Worm (Caenorhabditis elegans) whole organism, young adult: ENCODE measurements around the gene C55A6.11.

ENCODE experiments used
- B0336.3 ChIP-seq: fragments of 200-800 bp; sonication (Bioruptor generic); IDR thresholded peaks from 2 replicates; pipeline ENCODE4 v1.3.6; 2022; ENCODE audit warnings: missing genetic modification characterization, missing compliant biosample characterization
- C17E4.6 ChIP-seq: fragments of 200-800 bp; sonication (Bioruptor generic); IDR thresholded peaks from 2 replicates; pipeline ENCODE4 v1.3.6; 2022; ENCODE audit warnings: missing genetic modification reagents, missing genetic modification characterization, missing compliant biosample characterization
- D2030.7 ChIP-seq: fragments of 200-800 bp; sonication (Bioruptor generic); IDR thresholded peaks from 2 replicates; pipeline ENCODE4 v1.3.6; 2022; ENCODE audit warnings: missing genetic modification reagents, missing genetic modification characterization, missing compliant biosample characterization
- F23B12.7 ChIP-seq: sonication (generic microtip); optimal IDR thresholded peaks from 2 replicates; lab custom pipeline; 2017; ENCODE audit warnings: missing genetic modification characterization, mild to moderate bottlenecking, missing compliant biosample characterization, antibody characterized with exemption, moderate library complexity; ENCODE audit not compliant: insufficient read depth
- F49E8.2 ChIP-seq: sonication (generic microtip); optimal IDR thresholded peaks from 3 replicates; lab custom pipeline; 2017; ENCODE audit warnings: missing genetic modification characterization, mild to moderate bottlenecking, missing compliant biosample characterization, antibody characterized with exemption, moderate library complexity; ENCODE audit not compliant: insufficient read depth
- F55B11.4 ChIP-seq: sonication (generic microtip); optimal IDR thresholded peaks from 2 replicates; lab custom pipeline; 2016; ENCODE audit warnings: missing compliant biosample characterization, missing genetic modification characterization, borderline replicate concordance; ENCODE audit not compliant: insufficient read depth
- F57A8.1 ChIP-seq: fragments of 200-800 bp; sonication (Bioruptor generic); optimal IDR thresholded peaks from 2 replicates; lab custom pipeline; 2018; ENCODE audit warnings: mild to moderate bottlenecking, missing genetic modification characterization, moderate library complexity, missing compliant biosample characterization
- Y53G8AR.9 ChIP-seq: fragments of 200-800 bp; sonication (Bioruptor generic); conservative IDR thresholded peaks from 2 replicates; pipeline ENCODE4 v1.3.6; 2022; ENCODE audit warnings: missing genetic modification reagents, missing genetic modification characterization, missing compliant biosample characterization
- Y67H2A.10 ChIP-seq: fragments of 200-800 bp; sonication (Bioruptor generic); conservative IDR thresholded peaks from 2 replicates; pipeline ENCODE4 v1.3.6; 2022; ENCODE audit warnings: missing genetic modification reagents, missing genetic modification characterization, missing compliant biosample characterization
- Y95B8A.8 ChIP-seq: fragments of 200-800 bp; sonication (Bioruptor generic); IDR thresholded peaks from 2 replicates; pipeline ENCODE4 v1.3.6; 2022; ENCODE audit warnings: missing genetic modification reagents, missing genetic modification characterization, missing compliant biosample characterization
- akir-1 ChIP-seq: fragments of 200-800 bp; sonication (Bioruptor generic); optimal IDR thresholded peaks from 2 replicates; lab custom pipeline; 2018; ENCODE audit warnings: mild to moderate bottlenecking, missing genetic modification characterization, moderate library complexity, missing compliant biosample characterization
- athp-1 ChIP-seq: sonication (generic microtip); optimal IDR thresholded peaks from 2 replicates; lab custom pipeline; 2017; ENCODE audit warnings: mild to moderate bottlenecking, missing genetic modification characterization, missing compliant biosample characterization
- bed-2 ChIP-seq: fragments of 200-800 bp; sonication (Bioruptor generic); IDR thresholded peaks from 2 replicates; pipeline ENCODE4 v1.3.6; 2022; ENCODE audit warnings: missing genetic modification reagents, missing genetic modification characterization, missing compliant biosample characterization
- cebp-1 ChIP-seq, 2 experiments: fragments of 200-800 bp in 1 of 2; sonication (Bioruptor generic) in 1 of 2; sonication (generic microtip) in 1 of 2; IDR thresholded peaks in 1 of 2; optimal IDR thresholded peaks in 1 of 2; 2 replicates each; pipeline versions ENCODE4 v1.3.6 to Lab custom; 2017 to 2022; ENCODE audit warnings: missing compliant biosample characterization in 2 of 2, missing genetic modification characterization in 2 of 2, mild to moderate bottlenecking in 1 of 2, missing genetic modification reagents in 1 of 2, moderate library complexity in 1 of 2
- ceh-100 ChIP-seq: fragments of 200-800 bp; sonication (Bioruptor generic); IDR thresholded peaks from 2 replicates; pipeline ENCODE4 v1.3.6; 2022; ENCODE audit warnings: missing genetic modification reagents, missing genetic modification characterization, missing compliant biosample characterization
- ceh-27 ChIP-seq: fragments of 200-800 bp; sonication (Bioruptor generic); optimal IDR thresholded peaks from 2 replicates; lab custom pipeline; 2018; ENCODE audit warnings: mild to moderate bottlenecking, missing genetic modification characterization, moderate library complexity, missing compliant biosample characterization
- dox-1 ChIP-seq: fragments of 200-800 bp; sonication (Bioruptor generic); IDR thresholded peaks from 2 replicates; pipeline ENCODE4 v1.3.6; 2022; ENCODE audit warnings: missing genetic modification reagents, missing genetic modification characterization, missing compliant biosample characterization
- efl-1 ChIP-seq: fragments of 150-350 bp; optimal IDR thresholded peaks from 2 replicates; lab custom pipeline; 2014; ENCODE audit warnings: missing biosample characterization, missing genetic modification reagents, missing genetic modification characterization
- egl-18 ChIP-seq: fragments of 200-800 bp; sonication (Bioruptor generic); IDR thresholded peaks from 2 replicates; pipeline ENCODE4 v1.3.6; 2022; ENCODE audit warnings: missing genetic modification reagents, missing genetic modification characterization, missing compliant biosample characterization
- egl-44 ChIP-seq: fragments of 200-800 bp; sonication (Bioruptor generic); IDR thresholded peaks from 2 replicates; pipeline ENCODE4 v1.3.6; 2022; ENCODE audit warnings: missing genetic modification reagents, missing genetic modification characterization, missing compliant biosample characterization
- egrh-3 ChIP-seq: fragments of 200-800 bp; sonication (Bioruptor generic); IDR thresholded peaks from 2 replicates; pipeline ENCODE4 v1.3.6; 2022; ENCODE audit warnings: missing genetic modification reagents, missing genetic modification characterization, missing compliant biosample characterization
- him-1 ChIP-seq: sonication (generic microtip); optimal IDR thresholded peaks from 2 replicates; lab custom pipeline; 2016; ENCODE audit warnings: missing genotype, missing genetic modification reagents, missing genetic modification characterization, missing compliant biosample characterization
- hlh-12 ChIP-seq: sonication (generic microtip); optimal IDR thresholded peaks from 2 replicates; lab custom pipeline; 2016; ENCODE audit warnings: missing genetic modification characterization, missing compliant biosample characterization
- hmg-1.2 ChIP-seq: fragments of 200-800 bp; sonication (Bioruptor generic); IDR thresholded peaks from 2 replicates; pipeline ENCODE4 v1.3.6; 2022; ENCODE audit warnings: missing genetic modification reagents, missing genetic modification characterization, missing compliant biosample characterization
- hsf-1 ChIP-seq: fragments of 200-800 bp; sonication (Bioruptor generic); IDR thresholded peaks from 2 replicates; pipeline ENCODE4 v1.3.6; 2022; ENCODE audit warnings: missing genetic modification reagents, missing genetic modification characterization, missing compliant biosample characterization
- let-607 ChIP-seq, 2 experiments: fragments of 200-800 bp in 1 of 2; sonication (Bioruptor generic) in 1 of 2; sonication (generic microtip) in 1 of 2; optimal IDR thresholded peaks; 2 replicates each; lab custom pipeline; 2016 to 2018; ENCODE audit warnings: mild to moderate bottlenecking in 2 of 2, missing compliant biosample characterization in 2 of 2, missing genetic modification characterization in 2 of 2, moderate library complexity in 2 of 2, missing genotype in 1 of 2
- madf-3 ChIP-seq: fragments of 200-800 bp; sonication (Bioruptor generic); IDR thresholded peaks from 2 replicates; pipeline ENCODE4 v1.3.6; 2022; ENCODE audit warnings: missing genetic modification reagents, missing genetic modification characterization, missing compliant biosample characterization
- nfya-2 ChIP-seq: fragments of 200-800 bp; sonication (Bioruptor generic); IDR thresholded peaks from 2 replicates; pipeline ENCODE4 v1.3.6; 2022; ENCODE audit warnings: missing genetic modification reagents, missing genetic modification characterization, missing compliant biosample characterization
- nhr-27 ChIP-seq: fragments of 200-800 bp; sonication (Bioruptor generic); optimal IDR thresholded peaks from 2 replicates; lab custom pipeline; 2018; ENCODE audit warnings: mild to moderate bottlenecking, missing genetic modification characterization, moderate library complexity, missing compliant biosample characterization
- nhr-90 ChIP-seq: sonication (generic microtip); optimal IDR thresholded peaks from 2 replicates; lab custom pipeline; 2016; ENCODE audit warnings: missing genotype, mild to moderate bottlenecking, missing genetic modification characterization, missing compliant biosample characterization
- rec-8 ChIP-seq, 2 experiments: sonication (generic microtip); optimal IDR thresholded peaks; 2 replicates each; lab custom pipeline; 2016; ENCODE audit warnings: mild to moderate bottlenecking in 2 of 2, missing genetic modification characterization in 2 of 2, missing genetic modification reagents in 2 of 2, missing genotype in 2 of 2, missing biosample characterization in 1 of 2, missing compliant biosample characterization in 1 of 2, moderate library complexity in 1 of 2
- repo-1 ChIP-seq: sonication (generic microtip); optimal IDR thresholded peaks from 2 replicates; lab custom pipeline; 2017; ENCODE audit warnings: mild to moderate bottlenecking, missing genetic modification characterization, missing compliant biosample characterization
- sea-2 ChIP-seq: fragments of 200-800 bp; sonication (Bioruptor generic); IDR thresholded peaks from 2 replicates; pipeline ENCODE4 v1.3.6; 2022; ENCODE audit warnings: missing genetic modification characterization, missing compliant biosample characterization
- snpc-1.3 ChIP-seq: sonication (generic microtip); optimal IDR thresholded peaks from 2 replicates; lab custom pipeline; 2017; ENCODE audit warnings: missing genetic modification characterization, mild to moderate bottlenecking, missing compliant biosample characterization, antibody characterized with exemption, moderate library complexity, missing genotype, missing genetic modification reagents; ENCODE audit not compliant: insufficient read depth
- tbx-9 ChIP-seq: sonication (generic microtip); optimal IDR thresholded peaks from 2 replicates; lab custom pipeline; 2016; ENCODE audit warnings: borderline replicate concordance, missing genetic modification characterization, inconsistent platforms, missing compliant biosample characterization
- tlf-1 ChIP-seq: fragments of 200-800 bp; sonication (Bioruptor generic); optimal IDR thresholded peaks from 2 replicates; lab custom pipeline; 2018; ENCODE audit warnings: mild to moderate bottlenecking, missing genetic modification characterization, missing compliant biosample characterization
- unc-130 ChIP-seq: sonication (generic microtip); optimal IDR thresholded peaks from 2 replicates; lab custom pipeline; 2016; ENCODE audit warnings: missing genetic modification reagents, missing genetic modification characterization, missing compliant biosample characterization

C55A6.11 gene

ce11 chrV:11504853-11505397 is 15.4 kb upstream of the C55A6.11 start, which contains the start of the genes C55A6.1 and C55A6.10 (continued):
- TF ChIP-seq tlf-1 (GFP tag; lab: Kevin White, UChicago), result peak; percentile 30
- peak; percentile 56 for TF ChIP-seq F23B12.7
- peak; percentile 46 for TF ChIP-seq snpc-1.3
- peak; percentile 93 for TF ChIP-seq D2030.7
- TF ChIP-seq egl-44 (GFP tag; lab: Robert Waterston, UW), result peak; percentile 65; the same call in 1 of the 2 replicates
- TF ChIP-seq let-607 (tag; optimal IDR thresholded peaks at IDR 0.05; lab: Kevin White, UChicago), result peak in 1 of 2 experiments; percentile 29
- TF ChIP-seq egrh-3, result peak; percentile 69; the same call in 1 of the 2 replicates
- peak; percentile 93 for TF ChIP-seq dox-1 (GFP tag; lab: Robert Waterston, UW)
- peak; percentile 20 for TF ChIP-seq nhr-90 (tag; lab: Kevin White, UChicago)
- TF ChIP-seq Y53G8AR.9 (GFP tag; lab: Robert Waterston, UW), result peak; percentile 70; the same call in 1 of the 2 replicates
- peak; percentile 61 for TF ChIP-seq F49E8.2
- TF ChIP-seq athp-1 (tag; lab: Kevin White, UChicago), result peak; percentile 59
- peak; percentile 78; the same call in 1 of the 2 replicates for TF ChIP-seq Y95B8A.8 (GFP tag; lab: Robert Waterston, UW)
- peak; percentile 72 for TF ChIP-seq ceh-27 (GFP tag; lab: Kevin White, UChicago)
- peak; percentile 59 for TF ChIP-seq unc-130 (GFP tag; lab: Kevin White, UChicago)
- peak; percentile 38 for TF ChIP-seq hsf-1 (GFP tag; lab: Robert Waterston, UW)
- 0 out of 2 replicates have a peak, but pooled peaks have one; percentile 54 for TF ChIP-seq B0336.3 (GFP tag; lab: Robert Waterston, UW)
- 0 out of 2 replicates have a peak, but pooled peaks have one; percentile 27 for TF ChIP-seq sea-2 (GFP tag; lab: Robert Waterston, UW)
- TF ChIP-seq bed-2 (GFP tag; lab: Robert Waterston, UW), result peak; percentile 50; the same call in 1 of the 2 replicates
- TF ChIP-seq hmg-1.2 (GFP tag; lab: Robert Waterston, UW), result peak; percentile 64; the same call in 1 of the 2 replicates
- TF ChIP-seq efl-1 (GFP tag; lab: Kevin White, UChicago), result peak; percentile 23
- TF ChIP-seq cebp-1 (GFP tag; IDR thresholded peaks at IDR 0.05; lab: Robert Waterston, UW), result 0 out of 2 replicates have a peak, but pooled peaks have one; percentile 32
- TF ChIP-seq cebp-1 (tag; optimal IDR thresholded peaks at IDR 0.05; lab: Kevin White, UChicago), result peak; percentile 79

- TF ChIP-seq F55B11.4 (tag; lab: Kevin White, UChicago), result no peak
- no peak for TF ChIP-seq ceh-100 (GFP tag; lab: Robert Waterston, UW)
- no peak for TF ChIP-seq nhr-27
- no peak for TF ChIP-seq madf-3 (GFP tag; lab: Robert Waterston, UW)
- TF ChIP-seq egl-44 (GFP tag; lab: Robert Waterston, UW), result no peak
- TF ChIP-seq bed-2 (GFP tag; lab: Robert Waterston, UW), result no peak
- no peak for TF ChIP-seq akir-1 (GFP tag; lab: Kevin White, UChicago)
- no peak for TF ChIP-seq rec-8 (tag; optimal IDR thresholded peaks at IDR 0.05; lab: Kevin White, UChicago)
- no peak for TF ChIP-seq C17E4.6 (GFP tag; lab: Robert Waterston, UW)
- TF ChIP-seq tbx-9 (tag; lab: Kevin White, UChicago), result no peak
- no peak for TF ChIP-seq repo-1 (tag; lab: Kevin White, UChicago)
- TF ChIP-seq him-1 (tag; lab: Kevin White, UChicago), result no peak
- no peak for TF ChIP-seq Y53G8AR.9 (GFP tag; lab: Robert Waterston, UW)
- no peak for TF ChIP-seq Y95B8A.8 (GFP tag; lab: Robert Waterston, UW)
- TF ChIP-seq Y67H2A.10 (GFP tag; lab: Robert Waterston, UW), result no peak
- TF ChIP-seq egl-18, result no peak
- no peak for TF ChIP-seq nfya-2 (GFP tag; lab: Robert Waterston, UW)
- TF ChIP-seq F57A8.1, result no peak
- no peak for TF ChIP-seq hsf-1 (GFP tag; lab: Robert Waterston, UW)
- TF ChIP-seq hlh-12, result no peak
- TF ChIP-seq, all 124 proteins: peak for 0
Observed at ce11 chrV:11506347-11506746, 14.0 kb upstream of the C55A6.11 start.
